Worm (Caenorhabditis elegans) whole organism, mixed stage, embryonic: ENCODE measurements around the gene F35F10.14.

ENCODE experiments used
- bed-3 ChIP-seq: fragments of 200-800 bp; sonication (Bioruptor generic); optimal IDR thresholded peaks from 3 replicates; lab custom pipeline; 2018; ENCODE audit warnings: mild to moderate bottlenecking, missing genetic modification characterization, moderate library complexity, missing compliant biosample characterization
- unc-120 ChIP-seq: sonication (generic microtip); optimal IDR thresholded peaks from 2 replicates; lab custom pipeline; 2017; ENCODE audit warnings: missing genetic modification characterization, missing compliant biosample characterization; ENCODE audit not compliant: poor library complexity, severe bottlenecking
- unc-39 ChIP-seq: fragments of 150-350 bp; optimal IDR thresholded peaks from 2 replicates; lab custom pipeline; 2014; ENCODE audit warnings: missing biosample characterization, missing genetic modification characterization

DNA sequence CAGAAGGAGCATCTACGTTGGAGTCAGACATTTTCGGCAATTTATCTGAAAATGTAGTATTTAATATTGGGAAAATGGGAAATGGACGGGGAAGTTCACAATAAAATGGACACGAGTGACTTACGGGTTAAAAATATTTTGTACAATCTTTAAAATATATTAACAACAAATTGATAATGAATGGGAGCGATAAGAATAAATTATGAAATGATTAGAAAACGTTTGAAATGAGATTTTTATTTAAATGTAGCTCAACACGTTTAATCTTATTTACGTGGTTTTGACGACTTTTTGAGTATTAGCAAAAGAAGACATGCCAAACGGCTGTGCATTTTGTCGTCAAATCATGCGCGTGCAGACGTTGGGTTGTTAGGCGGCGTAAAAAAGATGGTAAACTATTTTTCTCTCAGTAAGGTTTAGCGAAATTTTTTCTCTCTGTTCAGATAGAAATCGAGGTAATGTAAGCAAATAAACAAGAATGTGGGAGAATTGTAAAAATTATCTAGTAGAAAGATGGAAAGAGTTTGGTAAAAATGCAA is 41.7 kb downstream of the F35F10.14 start, which contains the start of gene fbxa-64:
- TF ChIP-seq unc-39 (tag; lab: Kevin White, UChicago) (no peak), bed-3 (GFP tag; lab: Kevin White, UChicago) (no peak), unc-120 (tag; lab: Kevin White, UChicago) (no peak)
